Fruit fly (Drosophila melanogaster) whole organism, pupa: ENCODE measurements around the gene ND-ACP.

Experiments used
- CG10348 ChIP-seq: fragments of 200-800 bp; sonication (Bioruptor generic); IDR thresholded peaks from 2 replicates; pipeline ENCODE4 v1.3.6; 2022; ENCODE audit warnings: missing biosample characterization, missing genetic modification characterization
- CG12605 ChIP-seq: fragments of 200-800 bp; sonication (Bioruptor generic); IDR thresholded peaks from 2 replicates; pipeline ENCODE4 v1.3.6; 2022; ENCODE audit warnings: missing biosample characterization, missing genetic modification characterization
- CG13204 ChIP-seq: fragments of 200-800 bp; sonication (Bioruptor generic); optimal IDR thresholded peaks from 2 replicates; lab custom pipeline; 2018; ENCODE audit warnings: missing biosample characterization, mild to moderate bottlenecking, missing genetic modification characterization, moderate library complexity
- CG14655 ChIP-seq: fragments of 200-800 bp; sonication (Bioruptor generic); optimal IDR thresholded peaks from 3 replicates; lab custom pipeline; 2017; ENCODE audit warnings: mild to moderate bottlenecking, missing biosample characterization, missing genetic modification reagents, missing genetic modification characterization
- CG15710 ChIP-seq: fragments of 200-800 bp; sonication (Bioruptor generic); optimal IDR thresholded peaks from 2 replicates; lab custom pipeline; 2018; ENCODE audit warnings: missing biosample characterization, mild to moderate bottlenecking, missing genetic modification characterization, moderate library complexity
- CG17806 ChIP-seq: fragments of 200-800 bp; sonication (Bioruptor generic); optimal IDR thresholded peaks from 2 replicates; lab custom pipeline; 2018; ENCODE audit warnings: missing biosample characterization, mild to moderate bottlenecking, missing genetic modification characterization, moderate library complexity
- CG32121 ChIP-seq: fragments of 200-800 bp; sonication (Bioruptor generic); IDR thresholded peaks from 2 replicates; pipeline ENCODE4 v1.3.6; 2022; ENCODE audit warnings: missing biosample characterization, missing genetic modification characterization
- CG34367 ChIP-seq: fragments of 200-800 bp; sonication (Bioruptor generic); optimal IDR thresholded peaks from 2 replicates; lab custom pipeline; 2018; ENCODE audit warnings: missing biosample characterization, mild to moderate bottlenecking, missing genetic modification characterization
- CG4496 ChIP-seq: fragments of 200-800 bp; sonication (Bioruptor generic); IDR thresholded peaks from 3 replicates; pipeline ENCODE4 v1.3.6; 2022; ENCODE audit warnings: missing biosample characterization, missing genetic modification characterization
- CG8159 ChIP-seq: fragments of 200-800 bp; sonication (Bioruptor generic); optimal IDR thresholded peaks from 3 replicates; lab custom pipeline; 2018; ENCODE audit warnings: missing biosample characterization, mild to moderate bottlenecking, missing genetic modification characterization, moderate library complexity
- CG8301 ChIP-seq: fragments of 200-800 bp; sonication (Bioruptor generic); optimal IDR thresholded peaks from 2 replicates; lab custom pipeline; 2018; ENCODE audit warnings: missing biosample characterization, mild to moderate bottlenecking, missing genetic modification characterization
- CG9948 ChIP-seq: fragments of 200-800 bp; sonication (Bioruptor generic); optimal IDR thresholded peaks from 2 replicates; lab custom pipeline; 2018; ENCODE audit warnings: missing biosample characterization, mild to moderate bottlenecking, missing genetic modification characterization, moderate library complexity
- D1 ChIP-seq: fragments of 200-800 bp; sonication (Bioruptor generic); optimal IDR thresholded peaks from 2 replicates; lab custom pipeline; 2018; ENCODE audit warnings: missing biosample characterization, mild to moderate bottlenecking, missing genetic modification characterization, moderate library complexity
- EcR ChIP-seq: fragments of 200-800 bp; sonication (Bioruptor generic); optimal IDR thresholded peaks from 3 replicates; lab custom pipeline; 2019; ENCODE audit warnings: missing biosample characterization, missing genetic modification characterization, mild to moderate bottlenecking, moderate library complexity, missing genetic modification reagents
- Ets98B ChIP-seq: fragments of 200-800 bp; sonication (Bioruptor generic); IDR thresholded peaks from 2 replicates; pipeline ENCODE4 v1.3.6; 2022; ENCODE audit warnings: missing biosample characterization, missing genetic modification characterization
- Pif1A ChIP-seq: fragments of 200-800 bp; sonication (Bioruptor generic); optimal IDR thresholded peaks from 3 replicates; lab custom pipeline; 2016; ENCODE audit warnings: missing biosample characterization, missing genetic modification characterization
- Pif1B ChIP-seq: fragments of 200-800 bp; sonication (Bioruptor generic); optimal IDR thresholded peaks from 3 replicates; lab custom pipeline; 2016; ENCODE audit warnings: missing biosample characterization, missing genetic modification characterization
- Snoo ChIP-seq: fragments of 200-800 bp; sonication (Bioruptor generic); optimal IDR thresholded peaks from 3 replicates; lab custom pipeline; 2017; ENCODE audit warnings: missing biosample characterization, mild to moderate bottlenecking, missing genetic modification characterization, inconsistent platforms
- fd96Ca ChIP-seq: fragments of 200-800 bp; sonication (Bioruptor generic); IDR thresholded peaks from 3 replicates; pipeline ENCODE4 v1.3.6; 2022; ENCODE audit warnings: missing biosample characterization, missing genetic modification characterization
- gl ChIP-seq: fragments of 200-800 bp; sonication (Bioruptor generic); optimal IDR thresholded peaks from 2 replicates; lab custom pipeline; 2018; ENCODE audit warnings: missing biosample characterization, mild to moderate bottlenecking, missing genetic modification characterization
- rn ChIP-seq: fragments of 200-800 bp; sonication (Bioruptor generic); IDR thresholded peaks from 2 replicates; pipeline ENCODE4 v1.3.6; 2022; ENCODE audit warnings: missing biosample characterization, missing genetic modification characterization

Gene ND-ACP

dm6 chr3L:1342133-1342580, 12.4 kb downstream of the ND-ACP start, which contains the start of gene indra:
Gene indra, minus strand, starts transcription at chr3L:1342403.
- 0 out of 2 replicates have a peak, but pooled peaks have one; percentile 14 for TF ChIP-seq CG12605 (GFP tag; lab: Robert Waterston, UW)
- 0 out of 2 replicates have a peak, but pooled peaks have one; percentile 32 for TF ChIP-seq CG32121 (GFP tag; lab: Robert Waterston, UW)
- no peak for TF ChIP-seq CG10348
- TF ChIP-seq CG17806 (tag; lab: Kevin White, UChicago), result peak; percentile 29
- peak; percentile 38; the same call in 1 of the 2 replicates for TF ChIP-seq Ets98B (GFP tag; lab: Robert Waterston, UW)
- no peak for TF ChIP-seq EcR (GFP tag; lab: Kevin White, UChicago)
- TF ChIP-seq Snoo, result no peak
- TF ChIP-seq CG4496 (GFP tag; lab: Robert Waterston, UW), result peak; percentile 41; the same call in 1 of the 3 replicates
- TF ChIP-seq CG8301 (tag; lab: Kevin White, UChicago), result no peak
- peak; percentile 32; the same call in 1 of the 2 replicates for TF ChIP-seq rn
- no peak for TF ChIP-seq fd96Ca (GFP tag; lab: Robert Waterston, UW)
- no peak for TF ChIP-seq Pif1B (GFP tag; lab: Kevin White, UChicago)
- peak; percentile 54 for TF ChIP-seq CG15710 (tag; lab: Kevin White, UChicago)
- TF ChIP-seq D1 (tag; lab: Kevin White, UChicago), result no peak
- no peak for TF ChIP-seq CG34367 (tag; lab: Kevin White, UChicago)
- TF ChIP-seq Pif1A, result no peak
- TF ChIP-seq CG9948 (tag; lab: Kevin White, UChicago), result no peak
- no peak for TF ChIP-seq gl (tag; lab: Kevin White, UChicago)
- no peak for TF ChIP-seq CG8159 (tag; lab: Kevin White, UChicago)
- no peak for TF ChIP-seq CG13204
- no peak for TF ChIP-seq CG14655 (GFP tag; lab: Kevin White, UChicago)

dm6 chr3L:1346956-1347587, 17.3 kb downstream of the ND-ACP start:
- TF ChIP-seq CG8159 (tag; lab: Kevin White, UChicago) (no peak), EcR (GFP tag; lab: Kevin White, UChicago) (peak; percentile 42), CG4496 (GFP tag; lab: Robert Waterston, UW) (0 out of 3 replicates have a peak, but pooled peaks have one; percentile 8)

dm6 chr3L:1348248-1348647, 18.5 kb downstream of the ND-ACP start:
- no peak for TF ChIP-seq D1 (tag; lab: Kevin White, UChicago)
- TF ChIP-seq CG9948 (tag; lab: Kevin White, UChicago), result peak; percentile 75
- no peak for TF ChIP-seq CG14655 (GFP tag; lab: Kevin White, UChicago)
- peak; percentile 63 for TF ChIP-seq Pif1B (GFP tag; lab: Kevin White, UChicago)
- no peak for TF ChIP-seq CG13204
- TF ChIP-seq gl (tag; lab: Kevin White, UChicago), result peak; percentile 64
- TF ChIP-seq CG4496 (GFP tag; lab: Robert Waterston, UW), result peak; percentile 87
- TF ChIP-seq CG32121 (GFP tag; lab: Robert Waterston, UW), result peak; percentile 81
- peak; percentile 83 for TF ChIP-seq CG15710 (tag; lab: Kevin White, UChicago)
- peak; percentile 79 for TF ChIP-seq CG8301 (tag; lab: Kevin White, UChicago)
- peak; percentile 78 for TF ChIP-seq CG34367 (tag; lab: Kevin White, UChicago)
- TF ChIP-seq Ets98B (GFP tag; lab: Robert Waterston, UW), result peak; percentile 91
- TF ChIP-seq fd96Ca (GFP tag; lab: Robert Waterston, UW), result peak; percentile 92
- peak; percentile 68 for TF ChIP-seq rn
- no peak for TF ChIP-seq CG10348
- peak; percentile 73 for TF ChIP-seq CG8159 (tag; lab: Kevin White, UChicago)
- TF ChIP-seq CG17806 (tag; lab: Kevin White, UChicago), result peak; percentile 68
- no peak for TF ChIP-seq Pif1A
- peak; percentile 72 for TF ChIP-seq Snoo
- peak; percentile 75 for TF ChIP-seq CG12605 (GFP tag; lab: Robert Waterston, UW)
- TF ChIP-seq EcR (GFP tag; lab: Kevin White, UChicago), result peak; percentile 36

- TF ChIP-seq Snoo, result no peak
- no peak for TF ChIP-seq Pif1A
- no peak for TF ChIP-seq CG4496 (GFP tag; lab: Robert Waterston, UW)
- no peak for TF ChIP-seq CG9948 (tag; lab: Kevin White, UChicago)
- TF ChIP-seq CG10348, result no peak
- no peak for TF ChIP-seq EcR (GFP tag; lab: Kevin White, UChicago)
- TF ChIP-seq rn, result no peak
- TF ChIP-seq CG12605 (GFP tag; lab: Robert Waterston, UW), result no peak
- TF ChIP-seq Ets98B (GFP tag; lab: Robert Waterston, UW), result no peak
- TF ChIP-seq CG14655 (GFP tag; lab: Kevin White, UChicago), result no peak
- TF ChIP-seq D1 (tag; lab: Kevin White, UChicago), result no peak
- no peak for TF ChIP-seq CG32121 (GFP tag; lab: Robert Waterston, UW)
- TF ChIP-seq Pif1B (GFP tag; lab: Kevin White, UChicago), result no peak
- no peak for TF ChIP-seq CG13204
- no peak for TF ChIP-seq gl (tag; lab: Kevin White, UChicago)
- TF ChIP-seq CG15710 (tag; lab: Kevin White, UChicago), result no peak
Observed at dm6 chr3L:1348935-1349334, 19.2 kb downstream of the ND-ACP start.

dm6 chr3L:1349397-1349796, 19.6 kb downstream of the ND-ACP start:
- no peak for TF ChIP-seq Pif1B (GFP tag; lab: Kevin White, UChicago)
- 0 out of 3 replicates have a peak, but pooled peaks have one; percentile 7 for TF ChIP-seq CG4496 (GFP tag; lab: Robert Waterston, UW)
- no peak for TF ChIP-seq CG13204
- TF ChIP-seq fd96Ca (GFP tag; lab: Robert Waterston, UW), result peak; percentile 26; the same call in 1 of the 3 replicates
- no peak for TF ChIP-seq D1 (tag; lab: Kevin White, UChicago)
- no peak for TF ChIP-seq CG10348
- no peak for TF ChIP-seq CG17806 (tag; lab: Kevin White, UChicago)
